Worm (Caenorhabditis elegans) whole organism, L1 larva: ENCODE measurements around the gene bath-20.
"Not testable (repeated sequence)": the region's sequence is repeated elsewhere in the genome, so short reads cannot be mapped to it uniquely, and the experiment has no call there.

ENCODE experiments used
- ama-1 ChIP-seq: fragments of 150-350 bp; optimal IDR thresholded peaks from 2 replicates; lab custom pipeline; 2014
- egl-27 ChIP-seq, 2 experiments: fragments of 150-350 bp in 1 of 2; sonication (generic microtip); optimal IDR thresholded peaks; 3 replicates each; lab custom pipeline; 2017 to 2018; ENCODE audit warnings: missing biosample characterization in 2 of 2, missing genetic modification characterization in 2 of 2, missing genetic modification reagents in 2 of 2
- fos-1 ChIP-seq: fragments of 150-350 bp; optimal IDR thresholded peaks from 2 replicates; lab custom pipeline; 2014; ENCODE audit warnings: missing biosample characterization, missing genetic modification characterization
- hpl-2 ChIP-seq: fragments of 150-350 bp; optimal IDR thresholded peaks from 2 replicates; lab custom pipeline; 2014; ENCODE audit warnings: missing biosample characterization, missing genetic modification reagents, missing genetic modification characterization
- lin-13 ChIP-seq: fragments of 150-350 bp; optimal IDR thresholded peaks from 2 replicates; lab custom pipeline; 2014; ENCODE audit warnings: missing biosample characterization, missing genetic modification reagents, missing genetic modification characterization
- mep-1 ChIP-seq: fragments of 150-350 bp; optimal IDR thresholded peaks from 2 replicates; lab custom pipeline; 2014; ENCODE audit warnings: missing biosample characterization, missing genetic modification characterization
- nhr-11 ChIP-seq: fragments of 150-350 bp; optimal IDR thresholded peaks from 2 replicates; lab custom pipeline; 2014; ENCODE audit warnings: missing biosample characterization, missing genetic modification characterization
- nhr-237 ChIP-seq: fragments of 150-350 bp; optimal IDR thresholded peaks from 2 replicates; lab custom pipeline; 2014; ENCODE audit warnings: missing biosample characterization, missing genetic modification characterization
- nhr-28 ChIP-seq: fragments of 150-350 bp; optimal IDR thresholded peaks from 2 replicates; lab custom pipeline; 2014; ENCODE audit warnings: missing biosample characterization, missing genetic modification characterization
- snpc-4 ChIP-seq: fragments of 150-350 bp; optimal IDR thresholded peaks from 2 replicates; lab custom pipeline; 2014; ENCODE audit warnings: missing biosample characterization, missing genetic modification characterization
- unc-130 ChIP-seq: fragments of 150-350 bp; optimal IDR thresholded peaks from 2 replicates; lab custom pipeline; 2017; ENCODE audit warnings: missing biosample characterization, missing genetic modification characterization, inconsistent platforms
- unc-30 ChIP-seq: sonication (generic microtip); optimal IDR thresholded peaks from 2 replicates; lab custom pipeline; 2017; ENCODE audit warnings: missing biosample characterization, missing genetic modification characterization
- ztf-11 ChIP-seq, 2 experiments: sonication (generic microtip); optimal IDR thresholded peaks; 2 replicates each; lab custom pipeline; 2016 to 2017; ENCODE audit warnings: missing genetic modification characterization in 2 of 2, missing biosample characterization in 1 of 2, missing compliant biosample characterization in 1 of 2

ce11 chrII:2046556-2046955, 4.2 kb upstream of the bath-20 start, which contains the start of gene math-1:
- not testable (repeated sequence) for TF ChIP-seq nhr-11 (tag; lab: Kevin White, UChicago); fos-1 (tag; lab: Kevin White, UChicago); unc-130 (tag; lab: Kevin White, UChicago); mep-1; nhr-28 (tag; lab: Kevin White, UChicago); hpl-2 (GFP tag; lab: Kevin White, UChicago); snpc-4 (tag; lab: Kevin White, UChicago); ztf-11 (tag; optimal IDR thresholded peaks at IDR 0.05; lab: Kevin White, UChicago); ama-1 (lab: Kevin White, UChicago); egl-27 (tag; optimal IDR thresholded peaks at IDR 0.05; lab: Kevin White, UChicago); unc-30 (tag; lab: Kevin White, UChicago); nhr-237 (tag; lab: Kevin White, UChicago); lin-13 (GFP tag; lab: Kevin White, UChicago)
